Fruit fly (Drosophila melanogaster): ENCODE measurements around the gene Sol1.

DNA sequence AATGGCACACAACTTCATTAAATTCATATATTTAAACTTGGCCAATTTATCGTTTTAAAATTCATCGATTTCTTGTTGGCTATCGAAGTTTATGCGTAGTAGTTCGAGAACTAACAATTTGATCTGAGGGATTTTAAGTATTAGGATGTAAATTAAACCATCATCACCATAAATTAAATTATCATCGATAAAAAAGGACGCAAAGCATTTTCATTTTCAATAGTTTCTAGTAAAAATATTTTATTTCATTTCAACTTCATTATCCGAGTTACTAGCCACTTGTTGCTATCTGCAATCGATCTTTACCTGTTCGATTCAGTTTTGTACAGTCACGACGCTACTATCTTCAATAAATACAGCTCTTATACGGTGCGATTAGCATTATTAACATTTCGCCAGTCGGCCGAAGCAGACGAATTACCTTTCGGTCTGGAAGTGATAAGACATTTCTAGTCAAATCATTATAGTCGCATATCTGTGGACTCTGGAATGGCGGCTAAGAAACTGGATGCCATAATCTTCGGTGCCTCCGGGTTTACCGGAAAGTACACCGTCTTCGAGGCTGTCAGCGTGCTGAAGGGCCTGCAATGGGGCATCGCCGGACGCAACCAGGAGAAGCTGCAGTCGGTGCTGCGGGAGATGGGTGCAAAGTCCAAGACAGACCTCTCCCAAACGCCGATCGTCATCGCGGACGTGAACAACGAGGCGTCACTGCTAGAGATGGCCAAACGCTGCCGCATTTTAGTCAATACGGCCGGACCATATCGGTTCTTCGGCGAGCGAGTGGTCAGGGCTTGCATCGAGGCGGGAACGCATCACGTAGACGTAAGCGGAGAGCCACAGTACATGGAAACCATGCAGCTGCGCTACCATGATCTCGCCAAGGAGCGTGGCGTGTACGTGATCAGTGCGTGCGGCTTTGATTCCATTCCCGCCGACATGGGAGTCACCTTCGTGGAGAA is 20.5 kb downstream of the Sol1 start, which contains the start of gene CG5167:
- TF ChIP-seq dsf (GFP tag; optimal IDR thresholded peaks at IDR 0.05; ENCODE audit: borderline replicate concordance), result no peak
- peak; percentile 58 for TF ChIP-seq h (GFP tag; optimal IDR thresholded peaks at IDR 0.05)
- TF ChIP-seq dmrt93B (GFP tag; optimal IDR thresholded peaks at IDR 0.05), result no peak
- no peak for TF ChIP-seq GATAd (GFP tag; optimal IDR thresholded peaks at IDR 0.05)
- TF ChIP-seq Hr83 (GFP tag; optimal IDR thresholded peaks at IDR 0.05; ENCODE audit: poor library complexity, severe bottlenecking), result no peak
- no peak for TF ChIP-seq Abd-B (GFP tag; optimal IDR thresholded peaks at IDR 0.05)
- TF ChIP-seq sage (GFP tag; optimal IDR thresholded peaks at IDR 0.05), result no peak
